Worm (Caenorhabditis elegans) whole organism, L3 larva: Measurements from ENCODE around the gene atf-4.

Experiments
- ama-1 ChIP-seq: fragments of 150-350 bp; optimal IDR thresholded peaks from 2 replicates; lab custom pipeline; 2018
- nfya-1 ChIP-seq: sonication (generic microtip); optimal IDR thresholded peaks from 2 replicates; lab custom pipeline; 2017; ENCODE audit warnings: missing genetic modification characterization, mild to moderate bottlenecking, missing compliant biosample characterization, antibody characterized with exemption, moderate library complexity; ENCODE audit not compliant: insufficient read depth
- unc-62 ChIP-seq: fragments of 150-350 bp; sonication (generic microtip); optimal IDR thresholded peaks from 4 replicates; lab custom pipeline; 2014; ENCODE audit warnings: missing biosample characterization, missing genetic modification reagents, missing genetic modification characterization
- ztf-11 ChIP-seq: fragments of 150-350 bp; optimal IDR thresholded peaks from 2 replicates; lab custom pipeline; 2014; ENCODE audit warnings: missing biosample characterization, missing genetic modification characterization

- TF ChIP-seq nfya-1 (tag; lab: Kevin White, UChicago), result no peak
- no peak for TF ChIP-seq unc-62
- TF ChIP-seq ama-1, result no peak
- TF ChIP-seq ztf-11 (tag; lab: Kevin White, UChicago), result no peak
These were observed 30.4 kb downstream of the atf-4 start for ce11 chrX:14780176-14780575.
